Worm (Caenorhabditis elegans): ENCODE data around the gene K01A6.8.

DNA sequence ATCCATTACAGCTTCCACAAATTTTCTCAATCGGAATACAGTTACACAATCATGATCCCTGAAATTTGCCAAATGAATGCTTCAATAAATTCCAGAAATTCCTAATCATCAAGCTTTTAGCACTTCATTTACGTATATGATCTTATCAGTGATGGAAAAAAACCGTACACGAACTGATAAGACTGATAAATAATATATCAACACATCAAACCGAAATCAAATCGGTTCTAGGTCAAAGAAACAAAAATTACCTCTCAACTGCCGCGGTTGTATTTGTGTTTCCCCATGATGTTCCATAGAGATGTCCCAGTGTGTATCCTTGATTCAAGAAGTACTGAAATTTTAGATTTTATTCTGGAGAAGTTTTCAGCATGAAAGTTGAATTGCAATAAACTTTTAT, 33.9 kb upstream of the K01A6.8 start:
- no peak for TF ChIP-seq unc-39 (tag; optimal IDR thresholded peaks at IDR 0.05)
- no peak for TF ChIP-seq nhr-77 (tag; optimal IDR thresholded peaks at IDR 0.05)
- TF ChIP-seq ZK546.5 (tag; optimal IDR thresholded peaks at IDR 0.05), result no peak
- no peak for TF ChIP-seq elt-3 (tag; optimal IDR thresholded peaks at IDR 0.05)
- TF ChIP-seq nhr-12 (tag; optimal IDR thresholded peaks at IDR 0.05), result no peak
- TF ChIP-seq Y55F3AM.14 (GFP tag; optimal IDR thresholded peaks at IDR 0.05), result no peak
- TF ChIP-seq fos-1 (tag; optimal IDR thresholded peaks at IDR 0.05), result peak; percentile 66
- TF ChIP-seq nhr-237 (tag; optimal IDR thresholded peaks at IDR 0.05), result no peak
- no peak for TF ChIP-seq ama-1 (optimal IDR thresholded peaks at IDR 0.05)
- TF ChIP-seq aly-2 (tag; optimal IDR thresholded peaks at IDR 0.05), result no peak
- no peak for TF ChIP-seq F13H6.1 (tag; optimal IDR thresholded peaks at IDR 0.05)
- TF ChIP-seq nhr-10 (tag; optimal IDR thresholded peaks at IDR 0.05), result no peak
- TF ChIP-seq ceh-82 (tag; optimal IDR thresholded peaks at IDR 0.05), result no peak

Data from whole organism, L2 larva.